Fruit fly (Drosophila melanogaster): ENCODE measurements around the gene CG33985.

The CG33985 gene

DNA sequence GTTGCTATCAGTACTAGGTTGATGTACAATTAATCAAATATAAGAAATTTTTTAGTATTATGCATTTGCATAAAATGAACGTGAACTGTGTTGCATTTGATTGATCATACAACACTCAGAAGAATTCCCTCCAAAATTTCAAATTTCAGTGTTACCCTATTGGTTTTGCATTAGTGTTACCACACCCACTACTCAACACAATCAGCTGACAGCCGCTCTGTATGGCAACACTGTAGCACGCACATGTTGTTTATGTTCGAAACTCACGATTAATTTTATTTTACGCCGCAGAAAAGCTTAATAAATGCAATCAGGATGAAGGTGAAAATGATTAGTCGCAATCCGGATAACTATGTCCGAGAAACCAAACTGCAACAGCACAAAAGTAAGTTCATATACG, 27.9 kb downstream of the CG33985 start, which contains the start of gene CG7275 (continued):
- peak; percentile 26 for TF ChIP-seq gfzf (GFP tag; optimal IDR thresholded peaks at IDR 0.05)
- no peak for TF ChIP-seq Side (GFP tag; optimal IDR thresholded peaks at IDR 0.05)
- no peak for TF ChIP-seq Oaz (GFP tag; IDR thresholded peaks at IDR 0.05)
- no peak for TF ChIP-seq slou (GFP tag; optimal IDR thresholded peaks at IDR 0.05)
- no peak for TF ChIP-seq Elba2 (GFP tag; optimal IDR thresholded peaks at IDR 0.05)
- TF ChIP-seq tap (tag; optimal IDR thresholded peaks at IDR 0.05): no peak
- no peak for TF ChIP-seq CG7745 (tag; optimal IDR thresholded peaks at IDR 0.05)
- TF ChIP-seq CG13775 (GFP tag; optimal IDR thresholded peaks at IDR 0.05): no peak
- TF ChIP-seq Dp (GFP tag; optimal IDR thresholded peaks at IDR 0.05): peak; percentile 98
- TF ChIP-seq Mrtf (GFP tag; IDR thresholded peaks at IDR 0.05): no peak
- no peak for TF ChIP-seq HHEX (GFP tag; optimal IDR thresholded peaks at IDR 0.05)
- peak; percentile 5 for TF ChIP-seq CG12391 (tag; optimal IDR thresholded peaks at IDR 0.05)
- no peak for TF ChIP-seq CG11398 (GFP tag; optimal IDR thresholded peaks at IDR 0.05)
- TF ChIP-seq schlank (tag; optimal IDR thresholded peaks at IDR 0.05): no peak
- no peak for TF ChIP-seq H2.0 (GFP tag; IDR thresholded peaks at IDR 0.05)
- TF ChIP-seq CG8478 (optimal IDR thresholded peaks at IDR 0.05): no peak
- TF ChIP-seq CG2875 (GFP tag; optimal IDR thresholded peaks at IDR 0.05): peak; percentile 3
- TF ChIP-seq Dll (GFP tag; IDR thresholded peaks at IDR 0.05; ENCODE audit: partially characterized antibody): peak; percentile 44; the same call in 1 of the 4 replicates
- TF ChIP-seq CG14441 (GFP tag; IDR thresholded peaks at IDR 0.05): no peak
- TF ChIP-seq otp (GFP tag; IDR thresholded peaks at IDR 0.05): no peak
- no peak for TF ChIP-seq pfk (GFP tag; optimal IDR thresholded peaks at IDR 0.05)
- peak; percentile 28 for TF ChIP-seq bigmax (GFP tag; optimal IDR thresholded peaks at IDR 0.05)
- TF ChIP-seq nerfin-2 (GFP tag; IDR thresholded peaks at IDR 0.05; ENCODE audit: partially characterized antibody): peak; percentile 23; the same call in 1 of the 2 replicates
- TF ChIP-seq CG8765 (GFP tag; IDR thresholded peaks at IDR 0.05): no peak
- peak; percentile 9 for TF ChIP-seq CG9797 (GFP tag; optimal IDR thresholded peaks at IDR 0.05)
- no peak for TF ChIP-seq Rfx (GFP tag; IDR thresholded peaks at IDR 0.05)
- TF ChIP-seq CG16815 (GFP tag; optimal IDR thresholded peaks at IDR 0.05): no peak
- TF ChIP-seq Dref (GFP tag; IDR thresholded peaks at IDR 0.05): peak; percentile 43; the same call in 1 of the 2 replicates
- no peak for TF ChIP-seq CG17385 (GFP tag; optimal IDR thresholded peaks at IDR 0.05)
- no peak for TF ChIP-seq CG10321 (GFP tag; IDR thresholded peaks at IDR 0.05)
- TF ChIP-seq gce (GFP tag; IDR thresholded peaks at IDR 0.05): no peak
- no peak for TF ChIP-seq CG10543 (GFP tag; optimal IDR thresholded peaks at IDR 0.05)
- TF ChIP-seq CG15514 (GFP tag; optimal IDR thresholded peaks at IDR 0.05): peak; percentile 57
- no peak for TF ChIP-seq CG10959 (GFP tag; IDR thresholded peaks at IDR 0.05)
- TF ChIP-seq Hey (tag; optimal IDR thresholded peaks at IDR 0.05): no peak
- TF ChIP-seq CG3163 (GFP tag; optimal IDR thresholded peaks at IDR 0.05): no peak
- TF ChIP-seq NFAT (GFP tag; IDR thresholded peaks at IDR 0.05): no peak
- no peak for TF ChIP-seq Sry-β (GFP tag; optimal IDR thresholded peaks at IDR 0.05)
- TF ChIP-seq chinmo (GFP tag; IDR thresholded peaks at IDR 0.05; ENCODE audit: partially characterized antibody): no peak
- TF ChIP-seq NfI (GFP tag; optimal IDR thresholded peaks at IDR 0.05): peak; percentile 6
- no peak for TF ChIP-seq CG6689 (GFP tag; IDR thresholded peaks at IDR 0.05)
- TF ChIP-seq slbo (GFP tag; IDR thresholded peaks at IDR 0.05): no peak
- TF ChIP-seq Dfd (GFP tag; optimal IDR thresholded peaks at IDR 0.05): no peak
- TF ChIP-seq CG6765 (GFP tag; optimal IDR thresholded peaks at IDR 0.05): no peak
- no peak for TF ChIP-seq pita (GFP tag; optimal IDR thresholded peaks at IDR 0.05)
- TF ChIP-seq jing (GFP tag; optimal IDR thresholded peaks at IDR 0.05): no peak
- no peak for TF ChIP-seq cato (GFP tag; optimal IDR thresholded peaks at IDR 0.05; ENCODE audit: borderline replicate concordance)
- TF ChIP-seq ap (GFP tag; IDR thresholded peaks at IDR 0.05): no peak
- TF ChIP-seq chm (GFP tag; IDR thresholded peaks at IDR 0.05): no peak
- TF ChIP-seq jigr1 (GFP tag; IDR thresholded peaks at IDR 0.05): no peak
- TF ChIP-seq nau (GFP tag; optimal IDR thresholded peaks at IDR 0.05): peak; percentile 7
- no peak for TF ChIP-seq CG6272 (GFP tag; IDR thresholded peaks at IDR 0.05)

All from whole organism, embryonic.